Worm (Caenorhabditis elegans): ENCODE data around the gene tbc-12.

The tbc-12 gene

DNA sequence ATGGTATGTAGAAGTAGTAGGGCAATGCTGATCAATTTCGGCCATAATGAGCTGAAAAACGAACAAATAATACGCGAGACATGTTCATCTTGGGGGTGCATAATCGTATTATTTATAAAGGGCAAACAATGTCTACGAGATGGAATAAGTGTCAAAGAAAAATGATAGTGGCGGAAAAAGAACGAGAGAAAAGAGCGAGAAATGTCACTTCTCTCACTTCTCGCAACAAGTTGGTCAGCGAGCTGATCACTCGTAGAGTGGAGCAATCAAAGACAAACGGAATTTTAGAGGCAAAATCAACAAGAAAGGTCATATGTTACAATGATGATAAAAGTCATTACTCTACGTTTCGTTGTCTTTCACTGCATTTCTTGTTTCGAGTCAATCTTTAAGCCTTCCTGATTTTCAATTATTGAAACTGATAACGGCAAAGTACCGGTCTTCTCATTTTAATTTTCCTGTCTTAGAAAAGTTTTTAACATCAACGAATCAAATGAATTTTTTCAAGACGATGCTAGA, 8.8 kb upstream of the tbc-12 start, which contains the start of gene F52H2.3 (continued):
- no peak for TF ChIP-seq R02D3.7 (tag; optimal IDR thresholded peaks at IDR 0.05)
- TF ChIP-seq aha-1 (tag), result no peak
- TF ChIP-seq nhr-77 (tag; optimal IDR thresholded peaks at IDR 0.05), result peak; percentile 53
- TF ChIP-seq fos-1 (tag; optimal IDR thresholded peaks at IDR 0.05), result no peak
- peak; percentile 28 for TF ChIP-seq mep-1 (tag; optimal IDR thresholded peaks at IDR 0.05)
- TF ChIP-seq mes-2 (tag; optimal IDR thresholded peaks at IDR 0.05; ENCODE audit: poor library complexity, severe bottlenecking), result no peak
- TF ChIP-seq lin-1 (GFP tag; IDR thresholded peaks at IDR 0.05), result no peak
- TF ChIP-seq pqm-1 (tag; optimal IDR thresholded peaks at IDR 0.05), result peak; percentile 3
- 0 out of 2 replicates have a peak, but pooled peaks have one; percentile 34 for TF ChIP-seq tra-1 (GFP tag; IDR thresholded peaks at IDR 0.05)
- no peak for TF ChIP-seq saeg-2 (GFP tag; IDR thresholded peaks at IDR 0.05)
- no peak for TF ChIP-seq ztf-11 (tag; optimal IDR thresholded peaks at IDR 0.05)
- no peak for TF ChIP-seq lin-15B (tag; optimal IDR thresholded peaks at IDR 0.05)
- TF ChIP-seq Y48G9A.11 (GFP tag; IDR thresholded peaks at IDR 0.05), result no peak
- peak; percentile 54 for TF ChIP-seq nhr-28 (tag; optimal IDR thresholded peaks at IDR 0.05)
- no peak for TF ChIP-seq lin-39 (tag; optimal IDR thresholded peaks at IDR 0.05)
- peak; percentile 14; the same call in 1 of the 2 replicates for TF ChIP-seq nhr-41 (GFP tag; IDR thresholded peaks at IDR 0.05)
- no peak for TF ChIP-seq dmd-8 (GFP tag; IDR thresholded peaks at IDR 0.05)
- no peak for TF ChIP-seq egl-43 (GFP tag; IDR thresholded peaks at IDR 0.05)
- TF ChIP-seq daf-16 (GFP tag; optimal IDR thresholded peaks at IDR 0.05), result no peak
- peak; percentile 89 for TF ChIP-seq daf-16 (tag; optimal IDR thresholded peaks at IDR 0.05)
- TF ChIP-seq nhr-76 (tag; optimal IDR thresholded peaks at IDR 0.05), result no peak
- TF ChIP-seq jun-1 (tag; optimal IDR thresholded peaks at IDR 0.05), result no peak
- peak; percentile 64 for TF ChIP-seq hlh-11 (tag; optimal IDR thresholded peaks at IDR 0.05)

DNA sequence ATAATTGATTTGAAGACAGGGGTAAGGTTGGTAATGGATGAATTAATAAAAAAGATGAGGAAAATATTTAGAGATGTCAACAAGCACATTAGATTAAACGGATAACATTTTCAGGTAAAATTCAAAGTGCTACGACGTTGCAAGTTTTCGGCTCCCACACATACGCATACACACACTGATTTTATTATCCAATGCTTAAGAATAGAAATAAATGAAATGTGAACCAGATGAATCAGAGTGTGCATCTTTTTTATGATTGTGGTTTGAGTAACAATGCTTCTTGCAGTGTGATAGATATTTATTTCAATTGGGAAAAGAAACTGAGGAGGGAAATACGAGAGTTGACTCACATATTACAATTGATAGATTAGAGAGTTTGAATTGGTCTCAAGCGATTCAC, 6.5 kb upstream of the tbc-12 start:
- TF ChIP-seq zag-1 (tag; optimal IDR thresholded peaks at IDR 0.05) (no peak), F10B5.3 (tag; optimal IDR thresholded peaks at IDR 0.05) (no peak), aha-1 (tag) (peak; percentile 26), mxl-2 (GFP tag; conservative IDR thresholded peaks at IDR 0.05) (no peak)

DNA sequence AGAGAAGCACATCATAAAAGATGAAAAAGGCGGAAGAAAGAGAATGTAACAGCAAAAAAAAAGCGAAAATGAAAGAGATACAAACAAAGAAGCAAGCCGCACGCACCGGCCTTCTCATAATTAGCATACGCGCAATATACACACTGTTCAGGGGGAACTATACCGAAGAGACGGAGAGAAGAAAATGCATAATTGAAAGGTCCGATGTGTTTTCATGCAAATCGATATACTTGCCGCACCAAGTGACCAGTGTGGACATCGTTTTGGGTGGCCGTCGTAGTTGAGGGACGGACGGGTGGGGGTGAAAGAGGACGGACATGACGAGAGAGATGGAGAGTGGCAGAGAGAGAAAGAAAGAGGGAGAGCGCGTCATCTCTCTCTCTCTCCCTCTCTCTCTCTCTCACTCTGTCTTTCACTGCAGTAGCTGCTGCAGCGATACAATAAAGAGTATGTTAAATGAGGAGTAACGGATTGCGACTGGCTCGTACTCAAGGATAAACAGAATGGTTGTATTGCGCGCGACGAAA, 4.1 kb upstream of the tbc-12 start:
- TF ChIP-seq lim-7 (GFP tag; IDR thresholded peaks at IDR 0.05) (0 out of 2 replicates have a peak, but pooled peaks have one; percentile 31), ZK337.2 (GFP tag; IDR thresholded peaks at IDR 0.05) (no peak), lin-15B (tag; optimal IDR thresholded peaks at IDR 0.05) (no peak), ceh-20 (GFP tag; IDR thresholded peaks at IDR 0.05) (peak; percentile 62; the same call in 1 of the 2 replicates), hlh-11 (tag; optimal IDR thresholded peaks at IDR 0.05) (peak; percentile 75), duxl-1 (tag; optimal IDR thresholded peaks at IDR 0.05; ENCODE audit: poor library complexity) (peak; percentile 34), snpc-4 (tag; optimal IDR thresholded peaks at IDR 0.05) (no peak), daf-19 (GFP tag; conservative IDR thresholded peaks at IDR 0.05) (no peak), lin-39 (tag; optimal IDR thresholded peaks at IDR 0.05) (no peak), skn-1 (tag; optimal IDR thresholded peaks at IDR 0.05) (no peak), dve-1 (tag; optimal IDR thresholded peaks at IDR 0.05; ENCODE audit: insufficient read depth) (peak; percentile 69), tag-97 (GFP tag; IDR thresholded peaks at IDR 0.05) (no peak), hif-1 (tag; optimal IDR thresholded peaks at IDR 0.05) (peak in 1 of 2 experiments; percentile 93), ceh-44 (GFP tag; IDR thresholded peaks at IDR 0.05) (no peak), cey-2 (tag; optimal IDR thresholded peaks at IDR 0.05; ENCODE audit: borderline replicate concordance, insufficient read depth) (no peak), R02D3.7 (tag; optimal IDR thresholded peaks at IDR 0.05) (no peak), fkh-10 (GFP tag; optimal IDR thresholded peaks at IDR 0.05) (peak; percentile 92), mep-1 (tag; optimal IDR thresholded peaks at IDR 0.05) (peak; percentile 81), rbr-2 (tag; optimal IDR thresholded peaks at IDR 0.05) (peak; percentile 85), nhr-76 (tag; optimal IDR thresholded peaks at IDR 0.05) (no peak), T26A8.4 (GFP tag; IDR thresholded peaks at IDR 0.05) (no peak), gei-8 (GFP tag; optimal IDR thresholded peaks at IDR 0.05) (no peak), unc-62 (GFP tag; optimal IDR thresholded peaks at IDR 0.05 in 1 of 2) (peak in 1 of 2 experiments; percentile 99), unc-62 (tag; optimal IDR thresholded peaks at IDR 0.05) (no peak), nhr-6 (tag; optimal IDR thresholded peaks at IDR 0.05) (peak; percentile 45), ZK546.5 (tag; optimal IDR thresholded peaks at IDR 0.05) (no peak), zfp-2 (tag; optimal IDR thresholded peaks at IDR 0.05) (no peak), lir-3 (tag; optimal IDR thresholded peaks at IDR 0.05) (no peak), spr-1 (tag; optimal IDR thresholded peaks at IDR 0.05) (peak; percentile 1)
